Worm (Caenorhabditis elegans) whole organism, L4 larva: ENCODE results near the gene nhr-20.
A peak's percentile ranks its signal among the peaks of the same experiment; 100 is the strongest.

ENCODE experiments used
- D1046.2 ChIP-seq: fragments of 200-800 bp; sonication (Bioruptor generic); IDR thresholded peaks from 2 replicates; pipeline ENCODE4 v1.3.6; 2022; ENCODE audit warnings: missing genetic modification characterization, missing compliant biosample characterization
- F10B5.3 ChIP-seq: sonication (generic microtip); optimal IDR thresholded peaks from 2 replicates; lab custom pipeline; 2016; ENCODE audit warnings: mild to moderate bottlenecking, missing genetic modification characterization, missing compliant biosample characterization
- F26F4.8 ChIP-seq: fragments of 200-800 bp; sonication (Bioruptor generic); conservative IDR thresholded peaks from 2 replicates; pipeline ENCODE4 v1.3.6; 2022; ENCODE audit warnings: missing genetic modification characterization, missing compliant biosample characterization
- T26A8.4 ChIP-seq: fragments of 200-800 bp; sonication (Bioruptor generic); IDR thresholded peaks from 2 replicates; pipeline ENCODE4 v1.3.6; 2022; ENCODE audit warnings: missing genetic modification characterization, missing compliant biosample characterization
- Y48G9A.11 ChIP-seq: fragments of 200-800 bp; sonication (Bioruptor generic); IDR thresholded peaks from 2 replicates; pipeline ENCODE4 v1.3.6; 2022; ENCODE audit warnings: missing genetic modification reagents, missing genetic modification characterization, missing compliant biosample characterization
- Y5F2A.4 ChIP-seq: fragments of 200-800 bp; sonication (Bioruptor generic); optimal IDR thresholded peaks from 2 replicates; lab custom pipeline; 2018; ENCODE audit warnings: mild to moderate bottlenecking, missing genetic modification characterization, missing compliant biosample characterization
- Y75B8A.6 ChIP-seq: fragments of 200-800 bp; sonication (Bioruptor generic); IDR thresholded peaks from 2 replicates; pipeline ENCODE4 v1.3.6; 2022; ENCODE audit warnings: missing genetic modification reagents, missing genetic modification characterization, missing compliant biosample characterization
- ZK337.2 ChIP-seq: fragments of 200-800 bp; sonication (Bioruptor generic); IDR thresholded peaks from 2 replicates; pipeline ENCODE4 v1.3.6; 2022; ENCODE audit warnings: missing genetic modification reagents, missing genetic modification characterization, missing compliant biosample characterization
- aha-1 ChIP-seq: fragments of 150-350 bp; peaks from one replicate; lab custom pipeline; 2014; ENCODE audit warnings: missing biosample characterization, missing genetic modification characterization
- attf-4 ChIP-seq: sonication (generic microtip); optimal IDR thresholded peaks from 3 replicates; lab custom pipeline; 2017; ENCODE audit warnings: missing biosample characterization, missing genetic modification characterization
- ceh-20 ChIP-seq: fragments of 200-800 bp; sonication (Bioruptor generic); IDR thresholded peaks from 2 replicates; pipeline ENCODE4 v1.3.6; 2022; ENCODE audit warnings: missing genetic modification reagents, missing genetic modification characterization, missing compliant biosample characterization
- ceh-44 ChIP-seq: fragments of 200-800 bp; sonication (Bioruptor generic); IDR thresholded peaks from 2 replicates; pipeline ENCODE4 v1.3.6; 2022; ENCODE audit warnings: missing genetic modification reagents, missing genetic modification characterization, missing compliant biosample characterization
- ceh-62 ChIP-seq: sonication (generic microtip); optimal IDR thresholded peaks from 2 replicates; lab custom pipeline; 2017; ENCODE audit warnings: missing biosample characterization, missing genetic modification characterization
- ces-1 ChIP-seq: fragments of 150-350 bp; sonication (generic microtip); optimal IDR thresholded peaks from 4 replicates; lab custom pipeline; 2014; ENCODE audit warnings: missing biosample characterization, missing genetic modification reagents, missing genetic modification characterization
- cey-2 ChIP-seq: sonication (generic microtip); optimal IDR thresholded peaks from 3 replicates; lab custom pipeline; 2017; ENCODE audit warnings: missing genetic modification characterization, mild to moderate bottlenecking, missing compliant biosample characterization, antibody characterized with exemption, borderline replicate concordance; ENCODE audit not compliant: insufficient read depth
- daf-16 ChIP-seq, 3 experiments: sonication (generic microtip); optimal IDR thresholded peaks; 2 replicates each; lab custom pipeline; 2016 to 2017; ENCODE audit warnings: missing genetic modification characterization in 3 of 3, missing genetic modification reagents in 3 of 3, mild to moderate bottlenecking in 2 of 3, missing compliant biosample characterization in 2 of 3, missing biosample characterization in 1 of 3, moderate library complexity in 1 of 3
- daf-19 ChIP-seq: fragments of 200-800 bp; sonication (Bioruptor generic); conservative IDR thresholded peaks from 2 replicates; pipeline ENCODE4 v1.3.6; 2022; ENCODE audit warnings: missing genetic modification characterization, missing compliant biosample characterization
- dmd-6 ChIP-seq: fragments of 200-800 bp; sonication (Bioruptor generic); IDR thresholded peaks from 2 replicates; pipeline ENCODE4 v1.3.6; 2022; ENCODE audit warnings: missing genetic modification reagents, missing genetic modification characterization, missing compliant biosample characterization
- dmd-8 ChIP-seq: fragments of 200-800 bp; sonication (Bioruptor generic); IDR thresholded peaks from 2 replicates; pipeline ENCODE4 v1.3.6; 2022; ENCODE audit warnings: missing genetic modification characterization, missing compliant biosample characterization
- dpl-1 ChIP-seq: fragments of 150-350 bp; optimal IDR thresholded peaks from 2 replicates; lab custom pipeline; 2014; ENCODE audit warnings: missing biosample characterization, missing genetic modification reagents, missing genetic modification characterization
- duxl-1 ChIP-seq: sonication (generic microtip); optimal IDR thresholded peaks from 2 replicates; lab custom pipeline; 2016; ENCODE audit warnings: mild to moderate bottlenecking, missing genetic modification characterization, moderate library complexity, missing compliant biosample characterization; ENCODE audit not compliant: poor library complexity
- dve-1 ChIP-seq: sonication (generic microtip); optimal IDR thresholded peaks from 2 replicates; lab custom pipeline; 2017; ENCODE audit warnings: antibody characterized with exemption, mild to moderate bottlenecking, missing genetic modification characterization, missing compliant biosample characterization; ENCODE audit not compliant: insufficient read depth
- fkh-10 ChIP-seq: fragments of 150-350 bp; optimal IDR thresholded peaks from 2 replicates; lab custom pipeline; 2014; ENCODE audit warnings: missing biosample characterization, missing genetic modification reagents, missing genetic modification characterization
- gei-8 ChIP-seq: fragments of 200-800 bp; sonication (Bioruptor generic); optimal IDR thresholded peaks from 2 replicates; lab custom pipeline; 2018; ENCODE audit warnings: mild to moderate bottlenecking, missing genetic modification characterization, missing compliant biosample characterization
- hlh-30 ChIP-seq: sonication (generic microtip); optimal IDR thresholded peaks from 2 replicates; lab custom pipeline; 2017; ENCODE audit warnings: antibody characterized with exemption, mild to moderate bottlenecking, missing genetic modification characterization, missing compliant biosample characterization; ENCODE audit not compliant: insufficient read depth
- hmg-1.1 ChIP-seq: fragments of 200-800 bp; sonication (Bioruptor generic); IDR thresholded peaks from 2 replicates; pipeline ENCODE4 v1.3.6; 2022; ENCODE audit warnings: missing genetic modification reagents, missing genetic modification characterization, missing compliant biosample characterization
- lim-7 ChIP-seq: fragments of 200-800 bp; sonication (Bioruptor generic); IDR thresholded peaks from 2 replicates; pipeline ENCODE4 v1.3.6; 2022; ENCODE audit warnings: missing genetic modification characterization, missing compliant biosample characterization
- lir-3 ChIP-seq: sonication (generic microtip); optimal IDR thresholded peaks from 2 replicates; lab custom pipeline; 2016; ENCODE audit warnings: mild to moderate bottlenecking, missing genetic modification characterization, missing compliant biosample characterization
- lsy-2 ChIP-seq, 2 experiments: fragments of 150-350 bp in 1 of 2; sonication (generic microtip) in 1 of 2; optimal IDR thresholded peaks; 2 replicates each; lab custom pipeline; 2014 to 2017; ENCODE audit warnings: missing biosample characterization in 2 of 2, missing genetic modification characterization in 2 of 2
- madf-5 ChIP-seq, 2 experiments: fragments of 200-800 bp; sonication (Bioruptor generic); IDR thresholded peaks; 2 replicates each; pipeline ENCODE4 v1.3.6; 2022; ENCODE audit warnings: missing compliant biosample characterization in 2 of 2, missing genetic modification characterization in 2 of 2
- madf-9 ChIP-seq: fragments of 200-800 bp; sonication (Bioruptor generic); conservative IDR thresholded peaks from 2 replicates; pipeline ENCODE4 v1.3.6; 2022; ENCODE audit warnings: missing genetic modification reagents, missing genetic modification characterization, missing compliant biosample characterization
- mdl-1 ChIP-seq, 2 experiments: fragments of 150-350 bp in 1 of 2; sonication (generic microtip) in 1 of 2; optimal IDR thresholded peaks; 2 replicates each; lab custom pipeline; 2014 to 2017; ENCODE audit warnings: missing biosample characterization in 2 of 2, missing genetic modification characterization in 2 of 2
- mes-2 ChIP-seq: sonication (generic microtip); optimal IDR thresholded peaks from 2 replicates; lab custom pipeline; 2016; ENCODE audit warnings: missing genotype, mild to moderate bottlenecking, missing genetic modification characterization, missing compliant biosample characterization; ENCODE audit not compliant: poor library complexity, severe bottlenecking
- nhr-111 ChIP-seq: fragments of 200-800 bp; sonication (Bioruptor generic); optimal IDR thresholded peaks from 2 replicates; lab custom pipeline; 2018; ENCODE audit warnings: mild to moderate bottlenecking, missing genetic modification characterization, missing compliant biosample characterization
- nhr-28 ChIP-seq: fragments of 150-350 bp; optimal IDR thresholded peaks from 2 replicates; lab custom pipeline; 2014; ENCODE audit warnings: missing biosample characterization, missing genetic modification characterization
- nhr-41 ChIP-seq: fragments of 200-800 bp; sonication (Bioruptor generic); IDR thresholded peaks from 2 replicates; pipeline ENCODE4 v1.3.6; 2022; ENCODE audit warnings: missing genetic modification reagents, missing genetic modification characterization, missing compliant biosample characterization
- nhr-42 ChIP-seq: fragments of 200-800 bp; sonication (Bioruptor generic); IDR thresholded peaks from 2 replicates; pipeline ENCODE4 v1.3.6; 2022; ENCODE audit warnings: missing genetic modification characterization, missing compliant biosample characterization
- nhr-76 ChIP-seq: fragments of 150-350 bp; optimal IDR thresholded peaks from 2 replicates; lab custom pipeline; 2014; ENCODE audit warnings: missing biosample characterization, missing genetic modification characterization
- nhr-77 ChIP-seq: fragments of 150-350 bp; optimal IDR thresholded peaks from 2 replicates; lab custom pipeline; 2014; ENCODE audit warnings: missing biosample characterization, missing genetic modification characterization
- pha-4 ChIP-seq, 2 experiments: fragments of 150-350 bp in 1 of 2; fragments of 200-800 bp in 1 of 2; sonication (Bioruptor generic) in 1 of 2; IDR thresholded peaks in 1 of 2; optimal IDR thresholded peaks in 1 of 2; 2 replicates each; pipeline versions ENCODE4 v1.3.6 to Lab custom; 2014 to 2022; ENCODE audit warnings: missing genetic modification characterization in 2 of 2, missing genetic modification reagents in 2 of 2, missing biosample characterization in 1 of 2, missing compliant biosample characterization in 1 of 2
- rbr-2 ChIP-seq: sonication (generic microtip); optimal IDR thresholded peaks from 2 replicates; lab custom pipeline; 2016; ENCODE audit warnings: missing genotype, missing genetic modification characterization, missing compliant biosample characterization
- set-16 ChIP-seq: fragments of 200-800 bp; sonication (Bioruptor generic); IDR thresholded peaks from 2 replicates; pipeline ENCODE4 v1.3.6; 2022; ENCODE audit warnings: missing genetic modification reagents, missing genetic modification characterization, missing compliant biosample characterization
- spr-3 ChIP-seq: fragments of 200-800 bp; sonication (Bioruptor generic); optimal IDR thresholded peaks from 2 replicates; lab custom pipeline; 2018; ENCODE audit warnings: mild to moderate bottlenecking, missing genetic modification characterization, missing compliant biosample characterization
- tra-1 ChIP-seq: fragments of 200-800 bp; sonication (Bioruptor generic); IDR thresholded peaks from 2 replicates; pipeline ENCODE4 v1.3.6; 2022; ENCODE audit warnings: missing genetic modification reagents, missing genetic modification characterization, missing compliant biosample characterization
- unc-39 ChIP-seq: sonication (generic microtip); optimal IDR thresholded peaks from 2 replicates; lab custom pipeline; 2017; ENCODE audit warnings: missing biosample characterization, missing genetic modification characterization
- unc-62 ChIP-seq, 3 experiments: fragments of 150-350 bp in 1 of 3; sonication (generic microtip); optimal IDR thresholded peaks in 2 of 3; peaks in 1 of 3; 1 replicate in 1 of 3; 2 replicates in 2 of 3; lab custom pipeline; 2014 to 2017; ENCODE audit warnings: missing biosample characterization in 3 of 3, missing genetic modification characterization in 3 of 3, missing genetic modification reagents in 3 of 3, missing genotype in 1 of 3
- zag-1 ChIP-seq: fragments of 150-350 bp; optimal IDR thresholded peaks from 2 replicates; lab custom pipeline; 2014; ENCODE audit warnings: missing biosample characterization, missing genetic modification characterization
- zfp-3 ChIP-seq: fragments of 200-800 bp; sonication (Bioruptor generic); conservative IDR thresholded peaks from 2 replicates; pipeline ENCODE4 v1.3.6; 2022; ENCODE audit warnings: missing genetic modification reagents, missing genetic modification characterization, missing compliant biosample characterization

The nhr-20 gene

ce11 chrIII:4223668-4224127, 9.3 kb downstream of the nhr-20 start (continued):
- TF ChIP-seq madf-9 (GFP tag; lab: Robert Waterston, UW) (peak; percentile 43; the same call in 1 of the 2 replicates), cey-2 (no peak), gei-8 (no peak), unc-39 (tag; lab: Kevin White, UChicago) (no peak), mdl-1 (tag; optimal IDR thresholded peaks at IDR 0.05; lab: Kevin White, UChicago) (peak; percentile 43 to 95), hmg-1.1 (GFP tag; lab: Robert Waterston, UW) (peak; percentile 86), dve-1 (tag; lab: Kevin White, UChicago) (peak; percentile 90), Y75B8A.6 (GFP tag; lab: Robert Waterston, UW) (no peak), ces-1 (GFP tag; lab: Kevin White, UChicago) (peak; percentile 57), ZK337.2 (GFP tag; lab: Robert Waterston, UW) (no peak), F10B5.3 (tag; lab: Kevin White, UChicago) (peak; percentile 7), ceh-20 (GFP tag; lab: Robert Waterston, UW) (peak; percentile 91), F26F4.8 (no peak), unc-62 (GFP tag; optimal IDR thresholded peaks at IDR 0.05 in 1 of 2; lab: Kevin White, UChicago) (peak in 1 of 2 experiments; percentile 99), unc-62 (tag; optimal IDR thresholded peaks at IDR 0.05; lab: Kevin White, UChicago) (no peak), duxl-1 (tag; lab: Kevin White, UChicago) (no peak), tra-1 (GFP tag; lab: Robert Waterston, UW) (peak; percentile 72; the same call in 1 of the 2 replicates), lim-7 (GFP tag; lab: Robert Waterston, UW) (no peak), nhr-42 (GFP tag; lab: Robert Waterston, UW) (no peak), zfp-3 (GFP tag; lab: Robert Waterston, UW) (no peak), T26A8.4 (peak; percentile 57), nhr-111 (GFP tag; lab: Kevin White, UChicago) (no peak), Y5F2A.4 (no peak), dmd-6 (peak; percentile 89), set-16 (GFP tag; lab: Robert Waterston, UW) (peak; percentile 60), fkh-10 (GFP tag; lab: Kevin White, UChicago) (peak; percentile 72), nhr-28 (tag; lab: Kevin White, UChicago) (peak; percentile 91), lsy-2 (tag; optimal IDR thresholded peaks at IDR 0.05; lab: Kevin White, UChicago) (peak; percentile 84 to 90), ceh-62 (tag; lab: Kevin White, UChicago) (no peak), lir-3 (tag; lab: Kevin White, UChicago) (no peak), hlh-30 (tag; lab: Kevin White, UChicago) (peak; percentile 91), nhr-41 (GFP tag; lab: Robert Waterston, UW) (no peak), pha-4 (GFP tag; IDR thresholded peaks at IDR 0.05; lab: Robert Waterston, UW) (peak; percentile 15; the same call in 1 of the 2 replicates), pha-4 (tag; optimal IDR thresholded peaks at IDR 0.05; lab: Kevin White, UChicago) (no peak), nhr-76 (no peak), zag-1 (no peak), daf-19 (GFP tag; lab: Robert Waterston, UW) (no peak), rbr-2 (tag; lab: Kevin White, UChicago) (peak; percentile 89), Y48G9A.11 (no peak), dmd-8 (GFP tag; lab: Robert Waterston, UW) (no peak; the same call in 1 of the 2 replicates), mes-2 (tag; lab: Kevin White, UChicago) (peak; percentile 80), spr-3 (GFP tag; lab: Kevin White, UChicago) (no peak), ceh-44 (GFP tag; lab: Robert Waterston, UW) (no peak), attf-4 (tag; lab: Kevin White, UChicago) (no peak), aha-1 (tag; lab: Kevin White, UChicago) (peak; percentile 98), daf-16 (GFP tag; optimal IDR thresholded peaks at IDR 0.05; lab: Kevin White, UChicago) (peak; percentile 13 to 73), daf-16 (tag; optimal IDR thresholded peaks at IDR 0.05; lab: Kevin White, UChicago) (peak; percentile 76), dpl-1 (GFP tag; lab: Kevin White, UChicago) (peak; percentile 64), madf-5 (GFP tag; IDR thresholded peaks at IDR 0.05; lab: Robert Waterston, UW) (no peak), D1046.2 (no peak), nhr-77 (peak; percentile 79)
